Worm (Caenorhabditis elegans): ENCODE measurements around the gene egl-4.

egl-4 gene

ce11 chrIV:1838583-1838982 is 9.3 kb upstream of the egl-4 start:
- TF ChIP-seq pax-1 (tag; optimal IDR thresholded peaks at IDR 0.05) = no peak
- peak; percentile 16 for TF ChIP-seq unc-55 (GFP tag; optimal IDR thresholded peaks at IDR 0.05)

ce11 chrIV:1842314-1842713 is 5.6 kb upstream of the egl-4 start:
- TF ChIP-seq tbx-2 (tag; optimal IDR thresholded peaks at IDR 0.05) = no peak
- peak; percentile 34 for TF ChIP-seq ceh-31 (tag; optimal IDR thresholded peaks at IDR 0.05)
- TF ChIP-seq unc-42 (tag; optimal IDR thresholded peaks at IDR 0.05) = peak; percentile 22
- peak; percentile 10 for TF ChIP-seq nfya-1 (tag; optimal IDR thresholded peaks at IDR 0.05)

ce11 chrIV:1843611-1844010 is 4.3 kb upstream of the egl-4 start:
- TF ChIP-seq unc-42 (tag; optimal IDR thresholded peaks at IDR 0.05) (no peak), ceh-30 (tag; optimal IDR thresholded peaks at IDR 0.05) (no peak), syd-9 (tag; optimal IDR thresholded peaks at IDR 0.05) (no peak), hlh-8 (tag; optimal IDR thresholded peaks at IDR 0.05) (no peak), ceh-2 (tag; optimal IDR thresholded peaks at IDR 0.05) (no peak), ahr-1 (tag; optimal IDR thresholded peaks at IDR 0.05) (no peak)

ce11 chrIV:1844624-1845023 is 3.2 kb upstream of the egl-4 start:
- no peak for TF ChIP-seq pros-1 (tag; optimal IDR thresholded peaks at IDR 0.05)
- no peak for TF ChIP-seq ceh-45 (GFP tag; IDR thresholded peaks at IDR 0.05)
- TF ChIP-seq ahr-1 (tag; optimal IDR thresholded peaks at IDR 0.05) = no peak
- TF ChIP-seq syd-9 (tag; optimal IDR thresholded peaks at IDR 0.05) = no peak
- TF ChIP-seq hlh-15 (tag; optimal IDR thresholded peaks at IDR 0.05) = no peak
- TF ChIP-seq npax-4 (tag; optimal IDR thresholded peaks at IDR 0.05) = no peak
- TF ChIP-seq pax-1 (tag; optimal IDR thresholded peaks at IDR 0.05) = no peak
- no peak for TF ChIP-seq ttx-3 (tag; optimal IDR thresholded peaks at IDR 0.05)
- no peak for TF ChIP-seq unc-3 (GFP tag; conservative IDR thresholded peaks at IDR 0.05)
- no peak for TF ChIP-seq unc-3 (tag; optimal IDR thresholded peaks at IDR 0.05)
- no peak for TF ChIP-seq ztf-16 (tag; optimal IDR thresholded peaks at IDR 0.05)
- TF ChIP-seq T23F11.4 (GFP tag; optimal IDR thresholded peaks at IDR 0.05) = no peak
- TF ChIP-seq fax-1 (tag; optimal IDR thresholded peaks at IDR 0.05) = no peak
- no peak for TF ChIP-seq elt-4 (tag; optimal IDR thresholded peaks at IDR 0.05)
- no peak for TF ChIP-seq eyg-1 (tag; optimal IDR thresholded peaks at IDR 0.05)
- TF ChIP-seq nhr-232 (tag; optimal IDR thresholded peaks at IDR 0.05) = no peak
- TF ChIP-seq ref-2 (tag; optimal IDR thresholded peaks at IDR 0.05) = no peak
- no peak for TF ChIP-seq ceh-31 (tag; optimal IDR thresholded peaks at IDR 0.05)
- no peak for TF ChIP-seq tbx-2 (tag; optimal IDR thresholded peaks at IDR 0.05)
- no peak for TF ChIP-seq unc-86 (tag; optimal IDR thresholded peaks at IDR 0.05)

- no peak for TF ChIP-seq hlh-6 (tag; optimal IDR thresholded peaks at IDR 0.05)
- no peak for TF ChIP-seq ceh-24 (tag; optimal IDR thresholded peaks at IDR 0.05)
- peak; percentile 87 for TF ChIP-seq elt-2 (tag; optimal IDR thresholded peaks at IDR 0.05)
- TF ChIP-seq ceh-31 (tag; optimal IDR thresholded peaks at IDR 0.05) = peak; percentile 21
- TF ChIP-seq unc-86 (tag; optimal IDR thresholded peaks at IDR 0.05) = no peak
- no peak for TF ChIP-seq pag-3 (tag; optimal IDR thresholded peaks at IDR 0.05; ENCODE audit: borderline replicate concordance)
- no peak for TF ChIP-seq zip-5 (tag; optimal IDR thresholded peaks at IDR 0.05)
- no peak for TF ChIP-seq fax-1 (tag; optimal IDR thresholded peaks at IDR 0.05)
- peak; percentile 49 for TF ChIP-seq lim-6 (tag; optimal IDR thresholded peaks at IDR 0.05)
- TF ChIP-seq ceh-6 (GFP tag; optimal IDR thresholded peaks at IDR 0.05) = no peak
- TF ChIP-seq F13H6.1 (tag; optimal IDR thresholded peaks at IDR 0.05) = no peak
- TF ChIP-seq tbx-2 (tag; optimal IDR thresholded peaks at IDR 0.05) = peak; percentile 9
- TF ChIP-seq unc-3 (GFP tag; conservative IDR thresholded peaks at IDR 0.05) = no peak
- no peak for TF ChIP-seq unc-3 (tag; optimal IDR thresholded peaks at IDR 0.05)
- TF ChIP-seq pros-1 (tag; optimal IDR thresholded peaks at IDR 0.05) = no peak
- TF ChIP-seq ref-2 (tag; optimal IDR thresholded peaks at IDR 0.05) = no peak
- peak; percentile 59 for TF ChIP-seq ceh-14 (tag; optimal IDR thresholded peaks at IDR 0.05)
- no peak for TF ChIP-seq pax-1 (tag; optimal IDR thresholded peaks at IDR 0.05)
- TF ChIP-seq ceh-30 (tag; optimal IDR thresholded peaks at IDR 0.05) = no peak
- no peak for TF ChIP-seq ceh-9 (tag; optimal IDR thresholded peaks at IDR 0.05)
- peak; percentile 68 for TF ChIP-seq unc-42 (tag; optimal IDR thresholded peaks at IDR 0.05)
- no peak for TF ChIP-seq ahr-1 (tag; optimal IDR thresholded peaks at IDR 0.05)
- TF ChIP-seq ceh-22 (tag; optimal IDR thresholded peaks at IDR 0.05) = no peak
Observed at ce11 chrIV:1845061-1845460, 2.8 kb upstream of the egl-4 start.
